Fruit fly (Drosophila melanogaster): Measurements from ENCODE around the gene CG13978.

Gene CG13978

dm6 chr3R:27478375-27478774 is 14.4 kb downstream of the CG13978 start, which contains the start of gene Cyp6a18:
Cyp6a18 (plus strand) TSS chr3R:27478675.
- TF ChIP-seq psq (optimal IDR thresholded peaks at IDR 0.05) (no peak), Sin3A (optimal IDR thresholded peaks at IDR 0.05) (no peak), ttk (optimal IDR thresholded peaks at IDR 0.05) (no peak), Myc (optimal IDR thresholded peaks at IDR 0.05) (no peak), h (optimal IDR thresholded peaks at IDR 0.05) (no peak), insv (optimal IDR thresholded peaks at IDR 0.05) (no peak)

DNA sequence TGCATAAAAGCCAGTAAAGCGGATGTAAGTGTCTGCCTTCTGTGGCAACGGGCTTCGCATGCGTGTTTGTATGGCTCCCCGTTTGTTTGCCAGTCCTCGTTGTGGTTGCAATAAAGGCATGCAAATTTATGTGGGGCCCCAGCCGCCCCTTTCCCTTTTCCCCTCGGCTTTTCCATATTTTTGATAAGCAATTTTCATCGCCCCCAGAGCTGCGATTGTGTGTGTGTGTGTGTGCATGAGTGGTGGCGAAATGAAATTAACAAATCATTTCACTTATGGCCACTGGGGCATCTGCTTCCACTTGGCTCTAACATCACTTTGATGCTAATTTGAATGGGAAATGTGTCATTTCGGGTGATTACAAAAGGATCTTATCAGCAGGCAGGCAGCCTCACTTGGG is 23.6 kb downstream of the CG13978 start, which contains the start of gene Gr98a:
Gene Gr98a, plus strand, starts transcription at position 301 of the 400 bp plus-strand sequence.
- no peak for TF ChIP-seq insv (optimal IDR thresholded peaks at IDR 0.05)
- no peak for TF ChIP-seq Myc (optimal IDR thresholded peaks at IDR 0.05)
- TF ChIP-seq h (optimal IDR thresholded peaks at IDR 0.05) = no peak
- no peak for TF ChIP-seq ttk (optimal IDR thresholded peaks at IDR 0.05)
- TF ChIP-seq psq (optimal IDR thresholded peaks at IDR 0.05) = no peak
- TF ChIP-seq Sin3A (optimal IDR thresholded peaks at IDR 0.05) = no peak

DNA sequence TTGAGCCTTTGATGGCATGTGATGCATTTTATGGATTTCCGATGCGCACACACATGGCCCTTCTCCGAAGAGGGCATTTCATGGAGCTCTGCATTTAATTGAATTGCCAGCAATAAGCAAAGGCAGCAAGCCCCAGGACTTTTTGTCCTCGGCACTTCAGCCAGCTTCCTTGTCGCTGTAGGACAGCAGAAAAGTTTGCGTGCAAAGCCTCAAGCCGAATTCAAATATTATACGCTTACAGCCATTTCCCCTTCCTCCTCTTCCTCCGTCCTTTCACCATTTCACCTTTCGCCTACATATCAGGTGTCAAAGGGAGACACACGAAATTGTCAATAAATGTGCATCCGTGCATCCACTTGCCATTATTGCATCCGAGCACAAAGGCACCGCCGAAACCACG is 33.6 kb downstream of the CG13978 start:
- TF ChIP-seq Myc (optimal IDR thresholded peaks at IDR 0.05) (no peak), psq (optimal IDR thresholded peaks at IDR 0.05) (no peak), ttk (optimal IDR thresholded peaks at IDR 0.05) (no peak), insv (optimal IDR thresholded peaks at IDR 0.05) (no peak), Sin3A (optimal IDR thresholded peaks at IDR 0.05) (no peak), h (optimal IDR thresholded peaks at IDR 0.05) (no peak)

dm6 chr3R:27501938-27502337 is 37.9 kb downstream of the CG13978 start, which contains the start of gene CG43139:
CG43139 (minus strand) TSS chr3R:27502025.
- no peak for TF ChIP-seq h (optimal IDR thresholded peaks at IDR 0.05)
- TF ChIP-seq Sin3A (optimal IDR thresholded peaks at IDR 0.05) = no peak
- TF ChIP-seq Myc (optimal IDR thresholded peaks at IDR 0.05) = no peak
- TF ChIP-seq insv (optimal IDR thresholded peaks at IDR 0.05) = no peak
- TF ChIP-seq ttk (optimal IDR thresholded peaks at IDR 0.05) = no peak
- TF ChIP-seq psq (optimal IDR thresholded peaks at IDR 0.05) = no peak

dm6 chr3R:27502856-27503255 is 38.9 kb downstream of the CG13978 start, which contains the start of gene CG5402:
CG5402 (minus strand) TSS chr3R:27502956.
- no peak for TF ChIP-seq h (optimal IDR thresholded peaks at IDR 0.05)
- TF ChIP-seq Sin3A (optimal IDR thresholded peaks at IDR 0.05) = no peak
- TF ChIP-seq psq (optimal IDR thresholded peaks at IDR 0.05) = no peak
- TF ChIP-seq Myc (optimal IDR thresholded peaks at IDR 0.05) = no peak
- no peak for TF ChIP-seq ttk (optimal IDR thresholded peaks at IDR 0.05)
- TF ChIP-seq insv (optimal IDR thresholded peaks at IDR 0.05) = no peak

Measured in Kc167 (cell line).